Worm (Caenorhabditis elegans) whole organism, L2 larva: ENCODE data around the gene saps-1.

Source experiments
- Y55F3AM.14 ChIP-seq: fragments of 200-800 bp; sonication (Bioruptor generic); optimal IDR thresholded peaks from 2 replicates; lab custom pipeline; 2018; ENCODE audit warnings: mild to moderate bottlenecking, missing genetic modification characterization, missing compliant biosample characterization
- elt-3 ChIP-seq: sonication (generic microtip); optimal IDR thresholded peaks from 2 replicates; lab custom pipeline; 2017; ENCODE audit warnings: missing biosample characterization, missing genetic modification characterization
- fos-1 ChIP-seq: fragments of 150-350 bp; optimal IDR thresholded peaks from 2 replicates; lab custom pipeline; 2014; ENCODE audit warnings: missing biosample characterization, missing genetic modification characterization
- nhr-6 ChIP-seq: fragments of 150-350 bp; optimal IDR thresholded peaks from 2 replicates; lab custom pipeline; 2014; ENCODE audit warnings: missing biosample characterization, missing genetic modification characterization
- zag-1 ChIP-seq: fragments of 150-350 bp; optimal IDR thresholded peaks from 2 replicates; lab custom pipeline; 2014; ENCODE audit warnings: missing biosample characterization, missing genetic modification characterization

ce11 chrII:11275484-11275883 is 22.0 kb upstream of the saps-1 start:
- TF ChIP-seq nhr-6 (tag; lab: Kevin White, UChicago) (no peak), Y55F3AM.14 (GFP tag; lab: Kevin White, UChicago) (no peak), elt-3 (no peak), zag-1 (tag; lab: Kevin White, UChicago) (no peak), fos-1 (tag; lab: Kevin White, UChicago) (no peak)
